Worm (Caenorhabditis elegans): Measurements from ENCODE around the gene F09E5.11.
A peak's percentile ranks its signal among the peaks of the same experiment; 100 is the strongest.

F09E5.11 gene

ce11 chrII:5378239-5378521, 20.2 kb upstream of the F09E5.11 start:
- TF ChIP-seq unc-39 (tag; optimal IDR thresholded peaks at IDR 0.05) (no peak), lsy-2 (tag; optimal IDR thresholded peaks at IDR 0.05) (no peak), unc-120 (tag; optimal IDR thresholded peaks at IDR 0.05; ENCODE audit: poor library complexity, severe bottlenecking) (no peak), pha-4 (tag; optimal IDR thresholded peaks at IDR 0.05) (no peak), sptf-1 (tag; optimal IDR thresholded peaks at IDR 0.05) (no peak), elt-3 (tag; optimal IDR thresholded peaks at IDR 0.05) (no peak), lin-32 (GFP tag; optimal IDR thresholded peaks at IDR 0.05) (no peak), elt-1 (tag; optimal IDR thresholded peaks at IDR 0.05; ENCODE audit: borderline replicate concordance, insufficient read depth) (no peak), bed-3 (GFP tag; optimal IDR thresholded peaks at IDR 0.05) (no peak), mls-2 (tag; optimal IDR thresholded peaks at IDR 0.05) (no peak), nhr-237 (tag; optimal IDR thresholded peaks at IDR 0.05) (no peak), drap-1 (GFP tag; optimal IDR thresholded peaks at IDR 0.05) (no peak), nhr-28 (tag; optimal IDR thresholded peaks at IDR 0.05) (no peak), flh-1 (GFP tag; optimal IDR thresholded peaks at IDR 0.05) (no peak)

- TF ChIP-seq lsy-2 (tag; optimal IDR thresholded peaks at IDR 0.05) (peak; percentile 70), drap-1 (GFP tag; optimal IDR thresholded peaks at IDR 0.05) (no peak)
Measured at ce11 chrII:5377467-5378238, 19.7 kb upstream of the F09E5.11 start, which contains the start of gene prdx-2. Gene prdx-2, plus strand, starts transcription at chrII:5378195.

ce11 chrII:5374967-5375366, 17.0 kb upstream of the F09E5.11 start, which contains the start of gene algn-2:
Gene algn-2, plus strand, starts transcription at chrII:5375267.
- TF ChIP-seq lin-13 (tag; optimal IDR thresholded peaks at IDR 0.05) (no peak), ztf-11 (tag; optimal IDR thresholded peaks at IDR 0.05) (no peak), elt-3 (tag; optimal IDR thresholded peaks at IDR 0.05) (no peak), ceh-39 (tag; optimal IDR thresholded peaks at IDR 0.05) (no peak), nhr-28 (tag; optimal IDR thresholded peaks at IDR 0.05) (no peak), ham-2 (GFP tag; optimal IDR thresholded peaks at IDR 0.05) (no peak), nhr-76 (tag; optimal IDR thresholded peaks at IDR 0.05) (no peak), mab-5 (tag; optimal IDR thresholded peaks at IDR 0.05) (no peak), sptf-1 (tag; optimal IDR thresholded peaks at IDR 0.05) (no peak), flh-1 (GFP tag; optimal IDR thresholded peaks at IDR 0.05) (no peak), unc-120 (tag; optimal IDR thresholded peaks at IDR 0.05; ENCODE audit: poor library complexity, severe bottlenecking) (no peak), tbx-8 (GFP tag; optimal IDR thresholded peaks at IDR 0.05) (no peak), lsy-2 (tag; optimal IDR thresholded peaks at IDR 0.05) (no peak), lin-32 (GFP tag; optimal IDR thresholded peaks at IDR 0.05) (no peak), ceh-43 (GFP tag; optimal IDR thresholded peaks at IDR 0.05) (no peak), drap-1 (GFP tag; optimal IDR thresholded peaks at IDR 0.05) (no peak), elt-1 (tag; optimal IDR thresholded peaks at IDR 0.05; ENCODE audit: borderline replicate concordance, insufficient read depth) (no peak), nhr-237 (tag; optimal IDR thresholded peaks at IDR 0.05) (no peak)

- peak; percentile 68 for TF ChIP-seq ceh-39 (tag; optimal IDR thresholded peaks at IDR 0.05)
- TF ChIP-seq snpc-4 (tag; optimal IDR thresholded peaks at IDR 0.05), result no peak
- TF ChIP-seq lsy-2 (tag; optimal IDR thresholded peaks at IDR 0.05), result peak; percentile 89
- peak; percentile 90 for TF ChIP-seq mep-1 (tag; optimal IDR thresholded peaks at IDR 0.05)
- TF ChIP-seq M03D4.4 (tag; optimal IDR thresholded peaks at IDR 0.05), result peak; percentile 9
- TF ChIP-seq flh-1 (GFP tag; optimal IDR thresholded peaks at IDR 0.05), result no peak
- TF ChIP-seq pha-4 (tag; optimal IDR thresholded peaks at IDR 0.05), result peak; percentile 95
- TF ChIP-seq unc-39 (tag; optimal IDR thresholded peaks at IDR 0.05), result no peak
- TF ChIP-seq lin-13 (tag; optimal IDR thresholded peaks at IDR 0.05), result peak; percentile 90
- peak; percentile 53 for TF ChIP-seq ztf-11 (tag; optimal IDR thresholded peaks at IDR 0.05)
- no peak for TF ChIP-seq mab-5 (tag; optimal IDR thresholded peaks at IDR 0.05)
- no peak for TF ChIP-seq ham-2 (GFP tag; optimal IDR thresholded peaks at IDR 0.05)
- no peak for TF ChIP-seq tbx-8 (GFP tag; optimal IDR thresholded peaks at IDR 0.05)
- TF ChIP-seq cnd-1 (tag; optimal IDR thresholded peaks at IDR 0.05), result peak; percentile 36
- no peak for TF ChIP-seq nhr-76 (tag; optimal IDR thresholded peaks at IDR 0.05)
- TF ChIP-seq ceh-83 (GFP tag; optimal IDR thresholded peaks at IDR 0.05), result peak; percentile 47
- TF ChIP-seq drap-1 (GFP tag; optimal IDR thresholded peaks at IDR 0.05), result peak; percentile 53
- peak; percentile 71 for TF ChIP-seq sptf-1 (tag; optimal IDR thresholded peaks at IDR 0.05)
- no peak for TF ChIP-seq nhr-12 (tag; optimal IDR thresholded peaks at IDR 0.05)
- TF ChIP-seq lin-32 (GFP tag; optimal IDR thresholded peaks at IDR 0.05), result no peak
- no peak for TF ChIP-seq ceh-43 (GFP tag; optimal IDR thresholded peaks at IDR 0.05)
- TF ChIP-seq nhr-2 (tag; optimal IDR thresholded peaks at IDR 0.05), result peak; percentile 13
- no peak for TF ChIP-seq bed-3 (GFP tag; optimal IDR thresholded peaks at IDR 0.05)
- peak; percentile 26 for TF ChIP-seq unc-62 (GFP tag; optimal IDR thresholded peaks at IDR 0.05)
- peak; percentile 3 for TF ChIP-seq blmp-1 (tag; optimal IDR thresholded peaks at IDR 0.05)
- peak; percentile 17 for TF ChIP-seq mls-2 (tag; optimal IDR thresholded peaks at IDR 0.05)
- no peak for TF ChIP-seq nhr-28 (tag; optimal IDR thresholded peaks at IDR 0.05)
- no peak for TF ChIP-seq elt-3 (tag; optimal IDR thresholded peaks at IDR 0.05)
- no peak for TF ChIP-seq sem-2 (GFP tag; optimal IDR thresholded peaks at IDR 0.05)
- peak; percentile 77 for TF ChIP-seq nhr-237 (tag; optimal IDR thresholded peaks at IDR 0.05)
- TF ChIP-seq hlh-1 (tag; optimal IDR thresholded peaks at IDR 0.05), result peak; percentile 37
- TF ChIP-seq elt-1 (tag; optimal IDR thresholded peaks at IDR 0.05; ENCODE audit: borderline replicate concordance, insufficient read depth), result no peak
- TF ChIP-seq unc-120 (tag; optimal IDR thresholded peaks at IDR 0.05; ENCODE audit: poor library complexity, severe bottlenecking), result no peak
- TF ChIP-seq ces-1 (GFP tag; optimal IDR thresholded peaks at IDR 0.05), result peak; percentile 74
- no peak for TF ChIP-seq zip-8 (tag; optimal IDR thresholded peaks at IDR 0.05)
Measured at ce11 chrII:5373275-5374047, 15.5 kb upstream of the F09E5.11 start, which contains the start of the genes agt-2 and F09E5.3. Gene agt-2, minus strand, starts transcription at chrII:5373827. Gene F09E5.3, plus strand, starts transcription at chrII:5373997.

Data from whole organism, mixed stage, embryonic.